Fruit fly (Drosophila melanogaster) S2 (cell line): ENCODE measurements around the gene Argk1.

Source experiments
- CG8478 ChIP-seq: fragments of >200 bp; optimal IDR thresholded peaks from 2 replicates; lab custom pipeline; 2018
- CTCF ChIP-seq, 2 experiments: fragments of >200 bp; optimal IDR thresholded peaks; 2 replicates each; lab custom pipeline; 2018

DNA sequence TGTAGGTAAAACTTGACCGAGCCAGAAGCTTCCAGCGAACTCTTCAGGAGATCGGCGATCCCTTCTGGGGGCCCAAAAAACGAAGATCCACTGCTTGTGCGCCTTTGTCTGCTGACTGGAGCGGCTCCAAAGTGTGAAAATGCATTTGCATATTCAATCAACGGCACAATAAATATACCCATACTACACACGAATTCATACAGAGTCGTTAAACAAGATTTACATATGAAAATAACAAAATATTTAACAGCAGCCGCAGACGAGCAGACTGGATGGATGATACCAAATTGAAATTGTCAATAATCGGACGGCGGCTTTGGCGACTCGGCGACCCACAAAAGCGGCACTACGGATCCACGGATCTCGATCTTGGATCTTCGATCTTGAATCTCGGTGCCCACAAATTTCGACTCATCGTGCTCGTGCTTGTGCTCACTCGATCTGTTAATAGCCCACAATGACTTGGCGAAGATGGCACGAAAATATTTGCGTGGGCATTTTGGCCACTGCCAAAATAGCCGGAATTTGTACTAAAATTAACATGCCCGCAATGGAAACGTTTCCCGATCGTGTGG, 38.6 kb downstream of the Argk1 start:
- no peak for TF ChIP-seq CG8478 (lab: Kevin White, UChicago)
- no peak for TF ChIP-seq CTCF (optimal IDR thresholded peaks at IDR 0.05; lab: Kevin White, UChicago)
